Fruit fly (Drosophila melanogaster) whole organism, prepupa: Measurements from ENCODE around the gene Ptp10D.

Experiments
- Blimp-1 ChIP-seq: fragments of 200-800 bp; sonication (Bioruptor generic); optimal IDR thresholded peaks from 3 replicates; lab custom pipeline; 2017; ENCODE audit warnings: missing biosample characterization, missing genetic modification characterization, mild to moderate bottlenecking, moderate library complexity, missing genetic modification reagents
- CG10631 ChIP-seq: fragments of 200-800 bp; sonication (Bioruptor generic); optimal IDR thresholded peaks from 2 replicates; lab custom pipeline; 2016; ENCODE audit warnings: missing biosample characterization, missing genetic modification characterization
- CG11294 ChIP-seq: fragments of 200-800 bp; sonication (Bioruptor generic); IDR thresholded peaks from 2 replicates; pipeline ENCODE4 v1.3.6; 2022; ENCODE audit warnings: missing biosample characterization, missing genetic modification characterization
- CG11762 ChIP-seq: fragments of 200-800 bp; sonication (Bioruptor generic); optimal IDR thresholded peaks from 3 replicates; lab custom pipeline; 2016; ENCODE audit warnings: missing biosample characterization, missing genetic modification characterization; ENCODE audit not compliant: insufficient read depth
- CG11902 ChIP-seq: fragments of 200-800 bp; sonication (Bioruptor generic); optimal IDR thresholded peaks from 3 replicates; lab custom pipeline; 2016; ENCODE audit warnings: missing biosample characterization, missing genetic modification characterization
- CG15336 ChIP-seq: fragments of 200-800 bp; sonication (Bioruptor generic); IDR thresholded peaks from 2 replicates; pipeline ENCODE4 v1.3.6; 2022; ENCODE audit warnings: missing biosample characterization, missing genetic modification characterization
- CG1621 ChIP-seq: fragments of 200-800 bp; sonication (Bioruptor generic); optimal IDR thresholded peaks from 3 replicates; lab custom pipeline; 2018; ENCODE audit warnings: missing biosample characterization, mild to moderate bottlenecking, missing genetic modification characterization
- CG3032 ChIP-seq: fragments of 200-800 bp; optimal IDR thresholded peaks from 2 replicates; lab custom pipeline; 2019; ENCODE audit warnings: missing biosample characterization, mild to moderate bottlenecking, missing genetic modification characterization, moderate library complexity
- CG31627 ChIP-seq: fragments of 200-800 bp; sonication (Bioruptor generic); optimal IDR thresholded peaks from 3 replicates; lab custom pipeline; 2016; ENCODE audit warnings: missing biosample characterization, missing genetic modification characterization
- CG32006 ChIP-seq: fragments of 200-800 bp; sonication (Bioruptor generic); optimal IDR thresholded peaks from 3 replicates; lab custom pipeline; 2017; ENCODE audit warnings: missing biosample characterization, mild to moderate bottlenecking, missing genetic modification characterization
- CG34406 ChIP-seq: fragments of 200-800 bp; sonication (Bioruptor generic); optimal IDR thresholded peaks from 3 replicates; lab custom pipeline; 2016; ENCODE audit warnings: missing biosample characterization, missing genetic modification characterization
- CG3919 ChIP-seq: fragments of 200-800 bp; sonication (Bioruptor generic); optimal IDR thresholded peaks from 3 replicates; lab custom pipeline; 2016; ENCODE audit warnings: missing biosample characterization, missing genetic modification characterization
- CG4318 ChIP-seq: fragments of 200-800 bp; sonication (Bioruptor generic); optimal IDR thresholded peaks from 3 replicates; lab custom pipeline; 2017; ENCODE audit warnings: missing biosample characterization, mild to moderate bottlenecking, missing genetic modification characterization
- CG6163 ChIP-seq: fragments of 200-800 bp; sonication (Bioruptor generic); IDR thresholded peaks from 3 replicates; pipeline ENCODE4 v1.3.6; 2022; ENCODE audit warnings: missing biosample characterization, missing genetic modification characterization
- CG6276 ChIP-seq: fragments of 200-800 bp; sonication (Bioruptor generic); optimal IDR thresholded peaks from 2 replicates; lab custom pipeline; 2017; ENCODE audit warnings: missing biosample characterization, mild to moderate bottlenecking, missing genetic modification characterization
- CG6792 ChIP-seq: fragments of 200-800 bp; sonication (Bioruptor generic); optimal IDR thresholded peaks from 3 replicates; lab custom pipeline; 2016; ENCODE audit warnings: missing biosample characterization, missing genetic modification characterization
- CG6808 ChIP-seq: fragments of 200-800 bp; sonication (Bioruptor generic); optimal IDR thresholded peaks from 3 replicates; lab custom pipeline; 2017; ENCODE audit warnings: missing biosample characterization, missing genetic modification characterization, mild to moderate bottlenecking, moderate library complexity, missing genetic modification reagents
- CG6854 ChIP-seq: fragments of 200-800 bp; sonication (Bioruptor generic); optimal IDR thresholded peaks from 2 replicates; lab custom pipeline; 2017; ENCODE audit warnings: missing biosample characterization, mild to moderate bottlenecking, missing genetic modification characterization
- CG7368 ChIP-seq: fragments of 200-800 bp; sonication (Bioruptor generic); optimal IDR thresholded peaks from 3 replicates; lab custom pipeline; 2016; ENCODE audit warnings: missing biosample characterization, missing genetic modification characterization
- CG8119 ChIP-seq: fragments of 200-800 bp; sonication (Bioruptor generic); IDR thresholded peaks from 3 replicates; pipeline ENCODE4 v1.3.6; 2022; ENCODE audit warnings: missing biosample characterization, missing genetic modification characterization
- Eip75B ChIP-seq: fragments of 200-800 bp; sonication (Bioruptor generic); optimal IDR thresholded peaks from 3 replicates; lab custom pipeline; 2016; ENCODE audit warnings: missing biosample characterization, missing genetic modification characterization
- Eip78C ChIP-seq: fragments of 200-800 bp; sonication (Bioruptor generic); peaks from one replicate; lab custom pipeline; 2016; ENCODE audit warnings: missing biosample characterization, missing genetic modification characterization
- Eip93F ChIP-seq: fragments of 200-800 bp; sonication (Bioruptor generic); optimal IDR thresholded peaks from 2 replicates; lab custom pipeline; 2016; ENCODE audit warnings: missing biosample characterization, mild to moderate bottlenecking, missing genetic modification characterization
- Ets21C ChIP-seq: fragments of 200-800 bp; sonication (Bioruptor generic); optimal IDR thresholded peaks from 3 replicates; lab custom pipeline; 2016; ENCODE audit warnings: missing biosample characterization, missing genetic modification characterization
- Ets96B ChIP-seq: fragments of 200-800 bp; optimal IDR thresholded peaks from 2 replicates; lab custom pipeline; 2019; ENCODE audit warnings: missing biosample characterization, mild to moderate bottlenecking, missing genetic modification characterization, moderate library complexity
- Gug ChIP-seq: fragments of 200-800 bp; sonication (Bioruptor generic); IDR thresholded peaks from 2 replicates; pipeline ENCODE4 v1.3.6; 2022; ENCODE audit warnings: missing biosample characterization, missing genetic modification characterization
- Hr38 ChIP-seq: sonication (Bioruptor generic); optimal IDR thresholded peaks from 2 replicates; lab custom pipeline; 2016; ENCODE audit warnings: missing biosample characterization, missing genetic modification characterization
- Hr4 ChIP-seq: fragments of 200-800 bp; sonication (Bioruptor generic); optimal IDR thresholded peaks from 3 replicates; lab custom pipeline; 2016; ENCODE audit warnings: missing biosample characterization, missing genetic modification characterization
- Smox ChIP-seq: fragments of 200-800 bp; sonication (Bioruptor generic); optimal IDR thresholded peaks from 3 replicates; lab custom pipeline; 2016; ENCODE audit warnings: missing biosample characterization, missing genetic modification characterization
- Sox102F ChIP-seq: fragments of 200-800 bp; sonication (Bioruptor generic); optimal IDR thresholded peaks from 2 replicates; lab custom pipeline; 2016; ENCODE audit warnings: missing biosample characterization, mild to moderate bottlenecking, missing genetic modification characterization
- Sox15 ChIP-seq: fragments of 200-800 bp; sonication (Bioruptor generic); optimal IDR thresholded peaks from 3 replicates; lab custom pipeline; 2016; ENCODE audit warnings: missing biosample characterization, missing genetic modification characterization
- achi ChIP-seq: fragments of 200-800 bp; sonication (Bioruptor generic); optimal IDR thresholded peaks from 3 replicates; lab custom pipeline; 2016; ENCODE audit warnings: missing biosample characterization, missing genetic modification characterization
- acj6 ChIP-seq: fragments of 200-800 bp; sonication (Bioruptor generic); optimal IDR thresholded peaks from 3 replicates; lab custom pipeline; 2016; ENCODE audit warnings: missing biosample characterization, missing genetic modification characterization
- cyc ChIP-seq: fragments of 200-800 bp; sonication (Bioruptor generic); optimal IDR thresholded peaks from 3 replicates; lab custom pipeline; 2016; ENCODE audit warnings: missing biosample characterization, missing genetic modification characterization
- dac ChIP-seq: fragments of 200-800 bp; sonication (Bioruptor generic); optimal IDR thresholded peaks from 2 replicates; lab custom pipeline; 2017; ENCODE audit warnings: missing biosample characterization, mild to moderate bottlenecking, missing genetic modification characterization
- dsx ChIP-seq: fragments of 200-800 bp; optimal IDR thresholded peaks from 3 replicates; lab custom pipeline; 2019; ENCODE audit warnings: missing biosample characterization, mild to moderate bottlenecking, missing genetic modification characterization, moderate library complexity; ENCODE audit not compliant: poor library complexity, severe bottlenecking
- esn ChIP-seq: fragments of 200-800 bp; sonication (Bioruptor generic); optimal IDR thresholded peaks from 2 replicates; lab custom pipeline; 2016; ENCODE audit warnings: missing biosample characterization, mild to moderate bottlenecking, missing genetic modification characterization, moderate library complexity
- fd85E ChIP-seq: fragments of 200-800 bp; sonication (Bioruptor generic); optimal IDR thresholded peaks from 3 replicates; lab custom pipeline; 2016; ENCODE audit warnings: missing biosample characterization, missing genetic modification characterization
- fkh ChIP-seq: fragments of 200-800 bp; sonication (Bioruptor generic); optimal IDR thresholded peaks from 3 replicates; lab custom pipeline; 2017; ENCODE audit warnings: missing biosample characterization, mild to moderate bottlenecking, missing genetic modification characterization, moderate library complexity
- lz ChIP-seq: fragments of 200-800 bp; sonication (Bioruptor generic); optimal IDR thresholded peaks from 3 replicates; lab custom pipeline; 2016; ENCODE audit warnings: missing biosample characterization, missing genetic modification characterization
- net ChIP-seq: fragments of 200-800 bp; sonication (Bioruptor generic); optimal IDR thresholded peaks from 3 replicates; lab custom pipeline; 2016; ENCODE audit warnings: missing biosample characterization, missing genetic modification characterization
- pdm3 ChIP-seq: fragments of 200-800 bp; sonication (Bioruptor generic); optimal IDR thresholded peaks from 3 replicates; lab custom pipeline; 2016; ENCODE audit warnings: missing biosample characterization, missing genetic modification characterization
- salr ChIP-seq, 2 experiments: fragments of 200-800 bp; sonication (Bioruptor generic); optimal IDR thresholded peaks; 3 replicates each; lab custom pipeline; 2016 to 2018; ENCODE audit warnings: missing biosample characterization in 2 of 2, missing genetic modification characterization in 2 of 2, mild to moderate bottlenecking in 1 of 2
- spab ChIP-seq: fragments of 200-800 bp; sonication (Bioruptor generic); optimal IDR thresholded peaks from 2 replicates; lab custom pipeline; 2017; ENCODE audit warnings: missing biosample characterization, mild to moderate bottlenecking, missing genetic modification characterization, missing genetic modification reagents
- ss ChIP-seq, 2 experiments: fragments of 200-800 bp; sonication (Bioruptor generic); optimal IDR thresholded peaks; 2 replicates in 1 of 2; 3 replicates in 1 of 2; lab custom pipeline; 2017 to 2018; ENCODE audit warnings: mild to moderate bottlenecking in 2 of 2, missing biosample characterization in 2 of 2, missing genetic modification characterization in 2 of 2, moderate library complexity in 1 of 2
- svp ChIP-seq: fragments of 200-800 bp; sonication (Bioruptor generic); peaks from one replicate; lab custom pipeline; 2016; ENCODE audit warnings: missing biosample characterization, missing genetic modification characterization
- topi ChIP-seq: fragments of 200-800 bp; sonication (Bioruptor generic); optimal IDR thresholded peaks from 3 replicates; lab custom pipeline; 2016; ENCODE audit warnings: missing biosample characterization, missing genetic modification characterization
- vri ChIP-seq: fragments of 200-800 bp; sonication (Bioruptor generic); optimal IDR thresholded peaks from 3 replicates; lab custom pipeline; 2016; ENCODE audit warnings: missing biosample characterization, mild to moderate bottlenecking, missing genetic modification characterization

The Ptp10D gene

DNA sequence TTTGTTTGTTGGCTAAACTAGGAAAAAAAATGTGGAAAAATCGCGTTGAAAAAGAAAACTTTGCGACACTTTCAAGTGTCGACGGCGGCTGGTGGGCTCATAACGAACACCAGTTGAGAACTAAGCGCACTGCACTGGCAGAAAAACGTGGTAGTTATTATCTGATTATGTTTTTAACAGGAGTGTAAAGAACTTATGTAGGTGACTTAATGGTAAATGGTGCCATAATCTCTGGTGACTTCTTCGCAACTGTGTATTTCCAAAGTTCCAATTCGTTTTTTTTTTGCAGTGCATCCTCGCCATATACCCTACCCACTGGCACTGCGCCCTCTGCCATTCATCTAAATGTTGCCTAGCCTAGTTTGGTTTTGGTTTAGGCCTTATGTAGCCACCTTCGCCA is 31.2 kb downstream of the Ptp10D start (continued):
- TF ChIP-seq CG6854 (GFP tag; lab: Kevin White, UChicago) (no peak), salr (GFP tag; optimal IDR thresholded peaks at IDR 0.05; lab: Kevin White, UChicago) (peak in 1 of 2 experiments; percentile 8), CG15336 (GFP tag; lab: Robert Waterston, UW) (peak; percentile 84), CG1621 (no peak), dac (GFP tag; lab: Kevin White, UChicago) (peak; percentile 69), achi (GFP tag; lab: Kevin White, UChicago) (peak; percentile 48), esn (no peak), Smox (GFP tag; lab: Kevin White, UChicago) (no peak), CG34406 (no peak), fkh (GFP tag; lab: Kevin White, UChicago) (no peak), spab (GFP tag; lab: Kevin White, UChicago) (no peak), CG6808 (GFP tag; lab: Kevin White, UChicago) (no peak), net (GFP tag; lab: Kevin White, UChicago) (peak; percentile 39), Eip93F (no peak), CG6276 (GFP tag; lab: Kevin White, UChicago) (peak; percentile 69), acj6 (peak; percentile 35), lz (GFP tag; lab: Kevin White, UChicago) (no peak), pdm3 (GFP tag; lab: Kevin White, UChicago) (peak; percentile 37), vri (GFP tag; lab: Kevin White, UChicago) (no peak), CG31627 (no peak), CG6792 (GFP tag; lab: Kevin White, UChicago) (no peak), CG8119 (peak; percentile 85), topi (GFP tag; lab: Kevin White, UChicago) (no peak), Ets21C (GFP tag; lab: Kevin White, UChicago) (no peak), ss (GFP tag; optimal IDR thresholded peaks at IDR 0.05; lab: Kevin White, UChicago) (no peak), dsx (no peak), CG10631 (GFP tag; lab: Kevin White, UChicago) (peak; percentile 39), CG11902 (no peak), svp (peak; percentile 8), CG6163 (GFP tag; lab: Robert Waterston, UW) (peak; percentile 57; the same call in 1 of the 3 replicates), CG3919 (GFP tag; lab: Kevin White, UChicago) (peak; percentile 39), Hr38 (GFP tag; lab: Kevin White, UChicago) (no peak)

DNA sequence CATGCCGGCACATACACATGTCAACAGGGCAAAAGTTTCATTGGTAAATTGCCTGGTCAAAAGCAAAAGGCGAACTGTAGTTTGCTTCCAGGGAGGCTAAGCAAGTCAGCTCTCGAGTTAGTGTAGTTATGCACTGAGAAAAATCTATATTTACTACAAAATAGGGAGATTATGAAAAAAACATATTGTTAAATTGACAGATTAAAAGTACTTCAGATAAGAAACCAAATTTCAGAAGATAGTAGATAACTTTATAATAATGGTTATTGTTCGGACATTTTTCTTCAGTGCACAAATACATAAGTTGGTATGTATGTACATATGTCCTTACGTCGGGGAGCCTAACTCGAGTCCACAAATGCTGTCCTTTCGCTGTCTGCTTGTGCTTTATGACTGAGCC is 35.3 kb downstream of the Ptp10D start:
- TF ChIP-seq Blimp-1 (GFP tag; lab: Kevin White, UChicago) (no peak), pdm3 (GFP tag; lab: Kevin White, UChicago) (peak; percentile 68), fd85E (no peak), dac (GFP tag; lab: Kevin White, UChicago) (no peak), CG11762 (GFP tag; lab: Kevin White, UChicago) (peak; percentile 34), CG3919 (GFP tag; lab: Kevin White, UChicago) (peak; percentile 61), Sox15 (GFP tag; lab: Kevin White, UChicago) (no peak), CG11294 (no peak), CG4318 (GFP tag; lab: Kevin White, UChicago) (peak; percentile 33), CG6276 (GFP tag; lab: Kevin White, UChicago) (peak; percentile 59), Eip93F (no peak), Ets96B (tag; lab: Kevin White, UChicago) (peak; percentile 74), dsx (peak; percentile 65), CG6808 (GFP tag; lab: Kevin White, UChicago) (peak; percentile 43), lz (GFP tag; lab: Kevin White, UChicago) (peak; percentile 31), CG7368 (peak; percentile 34), Hr38 (GFP tag; lab: Kevin White, UChicago) (no peak), Eip75B (GFP tag; lab: Kevin White, UChicago) (peak; percentile 52), Gug (0 out of 2 replicates have a peak, but pooled peaks have one; percentile 18), Hr4 (peak; percentile 63), Sox102F (GFP tag; lab: Kevin White, UChicago) (peak; percentile 16), cyc (GFP tag; lab: Kevin White, UChicago) (peak; percentile 30), spab (GFP tag; lab: Kevin White, UChicago) (peak; percentile 21), CG3032 (peak; percentile 63), CG32006 (GFP tag; lab: Kevin White, UChicago) (peak; percentile 73), CG31627 (no peak), net (GFP tag; lab: Kevin White, UChicago) (peak; percentile 52), fkh (GFP tag; lab: Kevin White, UChicago) (no peak), Eip78C (GFP tag; lab: Kevin White, UChicago) (peak; percentile 89), ss (GFP tag; optimal IDR thresholded peaks at IDR 0.05; lab: Kevin White, UChicago) (peak; percentile 7 to 49), CG11902 (no peak), CG6854 (GFP tag; lab: Kevin White, UChicago) (no peak), CG6792 (GFP tag; lab: Kevin White, UChicago) (peak; percentile 21), salr (GFP tag; optimal IDR thresholded peaks at IDR 0.05; lab: Kevin White, UChicago) (peak in 1 of 2 experiments; percentile 65)
